Worm (Caenorhabditis elegans): Measurements from ENCODE around the gene F47B8.14.

ce11 chrV:14314236-14314635, 6.1 kb upstream of the F47B8.14 start, which contains the start of gene F47B8.1:
- TF ChIP-seq unc-39 (tag; optimal IDR thresholded peaks at IDR 0.05): no peak
- TF ChIP-seq pha-4 (tag; optimal IDR thresholded peaks at IDR 0.05): no peak
- no peak for TF ChIP-seq M03D4.4 (tag; optimal IDR thresholded peaks at IDR 0.05)
- TF ChIP-seq sptf-1 (tag; optimal IDR thresholded peaks at IDR 0.05): no peak
- no peak for TF ChIP-seq blmp-1 (tag; optimal IDR thresholded peaks at IDR 0.05)
- no peak for TF ChIP-seq bed-3 (GFP tag; optimal IDR thresholded peaks at IDR 0.05)
- TF ChIP-seq elt-3 (tag; optimal IDR thresholded peaks at IDR 0.05): no peak
- TF ChIP-seq ces-1 (GFP tag; optimal IDR thresholded peaks at IDR 0.05): no peak
- TF ChIP-seq nhr-12 (tag; optimal IDR thresholded peaks at IDR 0.05): no peak
- no peak for TF ChIP-seq elt-1 (tag; optimal IDR thresholded peaks at IDR 0.05; ENCODE audit: borderline replicate concordance, insufficient read depth)
- TF ChIP-seq nhr-28 (tag; optimal IDR thresholded peaks at IDR 0.05): no peak
- no peak for TF ChIP-seq snpc-4 (tag; optimal IDR thresholded peaks at IDR 0.05)
